Worm (Caenorhabditis elegans): Measurements from ENCODE around the gene ran-2.

Gene ran-2

ce11 chrIII:7972061-7972460, 38.7 kb downstream of the ran-2 start, which contains the start of gene F54H12.5:
TSS of gene F54H12.5 (minus strand) at chrIII:7972161.
- no peak for TF ChIP-seq T20F7.1 (GFP tag; optimal IDR thresholded peaks at IDR 0.05)
- 0 out of 2 replicates have a peak, but pooled peaks have one; percentile 29 for TF ChIP-seq snpc-1.2 (GFP tag; IDR thresholded peaks at IDR 0.05)

DNA sequence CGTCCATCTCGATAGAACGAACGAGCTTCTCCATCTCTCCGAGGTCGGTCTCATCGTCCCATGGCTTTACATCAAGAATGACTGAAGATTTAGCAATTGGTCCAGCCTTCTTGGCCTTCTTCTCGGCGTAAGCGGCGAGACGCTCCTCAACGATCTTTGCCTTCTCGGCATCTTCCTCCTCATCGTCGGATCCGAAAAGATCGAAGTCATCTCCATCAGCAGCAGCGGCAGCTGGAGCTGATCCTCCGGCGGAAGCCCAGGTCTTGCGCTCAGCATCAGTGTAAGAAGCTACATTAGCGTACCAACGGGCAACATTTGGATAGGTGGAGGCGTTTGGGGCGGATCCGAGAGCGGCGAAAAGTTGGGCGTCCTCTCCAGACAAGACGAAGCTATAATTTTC, 39.4 kb downstream of the ran-2 start:
- TF ChIP-seq ceh-44 (GFP tag; IDR thresholded peaks at IDR 0.05) (peak; percentile 53; the same call in 1 of the 2 replicates), set-16 (GFP tag; IDR thresholded peaks at IDR 0.05) (peak; percentile 85), spr-1 (tag; optimal IDR thresholded peaks at IDR 0.05) (no peak)

- TF ChIP-seq nhr-25 (tag; optimal IDR thresholded peaks at IDR 0.05; ENCODE audit: borderline replicate concordance, insufficient read depth) (peak; percentile 73), set-16 (GFP tag; IDR thresholded peaks at IDR 0.05) (no peak; the same call in 1 of the 2 replicates), nhr-11 (tag; optimal IDR thresholded peaks at IDR 0.05) (peak; percentile 88), dmd-9 (GFP tag; IDR thresholded peaks at IDR 0.05) (0 out of 2 replicates have a peak, but pooled peaks have one; percentile 50), ZK337.2 (GFP tag; IDR thresholded peaks at IDR 0.05) (no peak), mep-1 (tag; optimal IDR thresholded peaks at IDR 0.05) (peak; percentile 93), dmd-6 (GFP tag; IDR thresholded peaks at IDR 0.05) (peak; percentile 86), cey-2 (tag; optimal IDR thresholded peaks at IDR 0.05; ENCODE audit: borderline replicate concordance, insufficient read depth) (no peak), mdl-1 (tag; optimal IDR thresholded peaks at IDR 0.05) (peak in 1 of 2 experiments; percentile 78), nhr-48 (tag; optimal IDR thresholded peaks at IDR 0.05) (peak; percentile 75), nhr-76 (tag; optimal IDR thresholded peaks at IDR 0.05) (no peak), hlh-11 (tag; optimal IDR thresholded peaks at IDR 0.05) (peak; percentile 95), ztf-7 (tag; optimal IDR thresholded peaks at IDR 0.05) (peak; percentile 78), nhr-28 (tag; optimal IDR thresholded peaks at IDR 0.05) (peak; percentile 84), duxl-1 (tag; optimal IDR thresholded peaks at IDR 0.05; ENCODE audit: poor library complexity) (peak; percentile 90), lin-1 (GFP tag; IDR thresholded peaks at IDR 0.05) (peak; percentile 33; the same call in 1 of the 2 replicates), dve-1 (tag; optimal IDR thresholded peaks at IDR 0.05; ENCODE audit: insufficient read depth) (peak; percentile 94), nhr-6 (tag; optimal IDR thresholded peaks at IDR 0.05) (peak; percentile 95), nhr-111 (GFP tag; optimal IDR thresholded peaks at IDR 0.05) (no peak), nhr-77 (tag; optimal IDR thresholded peaks at IDR 0.05) (peak; percentile 90), jun-1 (tag; optimal IDR thresholded peaks at IDR 0.05) (peak; percentile 68), egl-43 (GFP tag; IDR thresholded peaks at IDR 0.05) (0 out of 2 replicates have a peak, but pooled peaks have one; percentile 18), F10B5.3 (tag; optimal IDR thresholded peaks at IDR 0.05) (peak; percentile 39), lin-13 (GFP tag; optimal IDR thresholded peaks at IDR 0.05) (peak; percentile 92), aha-1 (tag) (peak; percentile 99), lir-3 (tag; optimal IDR thresholded peaks at IDR 0.05) (no peak), mes-2 (tag; optimal IDR thresholded peaks at IDR 0.05; ENCODE audit: poor library complexity, severe bottlenecking) (peak; percentile 92), unc-39 (tag; optimal IDR thresholded peaks at IDR 0.05) (no peak), hlh-30 (tag; optimal IDR thresholded peaks at IDR 0.05; ENCODE audit: insufficient read depth) (peak; percentile 92), zip-2 (tag; optimal IDR thresholded peaks at IDR 0.05) (peak; percentile 12), lsy-2 (tag; optimal IDR thresholded peaks at IDR 0.05) (peak; percentile 31 to 95), daf-16 (GFP tag; optimal IDR thresholded peaks at IDR 0.05) (peak in 1 of 2 experiments; percentile 61), daf-16 (tag; optimal IDR thresholded peaks at IDR 0.05) (peak; percentile 89), T26A8.4 (GFP tag; IDR thresholded peaks at IDR 0.05) (peak; percentile 91), lin-38 (GFP tag; IDR thresholded peaks at IDR 0.05) (peak; percentile 85), Y5F2A.4 (GFP tag; optimal IDR thresholded peaks at IDR 0.05) (no peak), madf-9 (GFP tag; conservative IDR thresholded peaks at IDR 0.05) (peak; percentile 78; the same call in 1 of the 2 replicates), ceh-20 (GFP tag; IDR thresholded peaks at IDR 0.05) (peak; percentile 78), pha-4 (GFP tag; IDR thresholded peaks at IDR 0.05) (peak; percentile 64; the same call in 1 of the 2 replicates), pha-4 (tag; optimal IDR thresholded peaks at IDR 0.05) (no peak), arid-1 (GFP tag; conservative IDR thresholded peaks at IDR 0.05) (peak; percentile 26; the same call in 1 of the 2 replicates), T20F7.1 (GFP tag; optimal IDR thresholded peaks at IDR 0.05) (peak; percentile 88)
Observed at ce11 chrIII:7973201-7973767, 39.9 kb downstream of the ran-2 start, which contains the start of the genes eef-1B.1 and aco-2. TSS of gene eef-1B.1 (minus strand) at chrIII:7973386. TSS of gene aco-2 (plus strand) at chrIII:7973717.
